Worm (Caenorhabditis elegans): ENCODE data around the gene cni-1.

Gene cni-1

ce11 chrV:13157073-13157472 is 23.1 kb upstream of the cni-1 start:
- TF ChIP-seq ztf-23 (GFP tag; IDR thresholded peaks at IDR 0.05) (no peak), ref-1 (GFP tag; conservative IDR thresholded peaks at IDR 0.05) (no peak), med-1 (GFP tag; optimal IDR thresholded peaks at IDR 0.05; ENCODE audit: insufficient read depth) (no peak), T22C8.4 (GFP tag; IDR thresholded peaks at IDR 0.05) (no peak), cog-1 (tag; optimal IDR thresholded peaks at IDR 0.05) (no peak)

- no peak for TF ChIP-seq T22C8.4 (GFP tag; IDR thresholded peaks at IDR 0.05)
- no peak for TF ChIP-seq cog-1 (tag; optimal IDR thresholded peaks at IDR 0.05)
- no peak for TF ChIP-seq med-1 (GFP tag; optimal IDR thresholded peaks at IDR 0.05; ENCODE audit: insufficient read depth)
- no peak for TF ChIP-seq ref-1 (GFP tag; conservative IDR thresholded peaks at IDR 0.05)
- no peak for TF ChIP-seq ztf-29 (GFP tag; IDR thresholded peaks at IDR 0.05)
- TF ChIP-seq klf-2 (GFP tag; conservative IDR thresholded peaks at IDR 0.05): no peak
- no peak for TF ChIP-seq ztf-23 (GFP tag; IDR thresholded peaks at IDR 0.05)
- no peak for TF ChIP-seq flt-1 (GFP tag; IDR thresholded peaks at IDR 0.05)
- no peak for TF ChIP-seq tab-1 (GFP tag; IDR thresholded peaks at IDR 0.05)
Measured at ce11 chrV:13161052-13161451, 19.1 kb upstream of the cni-1 start.

ce11 chrV:13162885-13163284 is 17.2 kb upstream of the cni-1 start:
- TF ChIP-seq med-1 (GFP tag; optimal IDR thresholded peaks at IDR 0.05; ENCODE audit: insufficient read depth) (no peak), klf-2 (GFP tag; conservative IDR thresholded peaks at IDR 0.05) (no peak), T22C8.4 (GFP tag; IDR thresholded peaks at IDR 0.05) (no peak), cog-1 (tag; optimal IDR thresholded peaks at IDR 0.05) (no peak), ztf-23 (GFP tag; IDR thresholded peaks at IDR 0.05) (no peak), ztf-29 (GFP tag; IDR thresholded peaks at IDR 0.05) (no peak), flt-1 (GFP tag; IDR thresholded peaks at IDR 0.05) (no peak), tab-1 (GFP tag; IDR thresholded peaks at IDR 0.05) (no peak), ref-1 (GFP tag; conservative IDR thresholded peaks at IDR 0.05) (no peak)

- TF ChIP-seq klf-2 (GFP tag; conservative IDR thresholded peaks at IDR 0.05) (no peak), T22C8.4 (GFP tag; IDR thresholded peaks at IDR 0.05) (no peak), med-1 (GFP tag; optimal IDR thresholded peaks at IDR 0.05; ENCODE audit: insufficient read depth) (no peak), ref-1 (GFP tag; conservative IDR thresholded peaks at IDR 0.05) (no peak), flt-1 (GFP tag; IDR thresholded peaks at IDR 0.05) (no peak), ztf-23 (GFP tag; IDR thresholded peaks at IDR 0.05) (no peak), tab-1 (GFP tag; IDR thresholded peaks at IDR 0.05) (no peak), ztf-29 (GFP tag; IDR thresholded peaks at IDR 0.05) (no peak), cog-1 (tag; optimal IDR thresholded peaks at IDR 0.05) (no peak)
Measured at ce11 chrV:13163841-13164240, 16.3 kb upstream of the cni-1 start.

ce11 chrV:13165244-13165643 is 14.9 kb upstream of the cni-1 start:
- TF ChIP-seq ztf-29 (GFP tag; IDR thresholded peaks at IDR 0.05): no peak
- TF ChIP-seq flt-1 (GFP tag; IDR thresholded peaks at IDR 0.05): no peak
- TF ChIP-seq cog-1 (tag; optimal IDR thresholded peaks at IDR 0.05): no peak
- TF ChIP-seq klf-2 (GFP tag; conservative IDR thresholded peaks at IDR 0.05): no peak
- no peak for TF ChIP-seq ztf-23 (GFP tag; IDR thresholded peaks at IDR 0.05)
- no peak for TF ChIP-seq T22C8.4 (GFP tag; IDR thresholded peaks at IDR 0.05)
- TF ChIP-seq tab-1 (GFP tag; IDR thresholded peaks at IDR 0.05): no peak
- no peak for TF ChIP-seq ref-1 (GFP tag; conservative IDR thresholded peaks at IDR 0.05)
- no peak for TF ChIP-seq med-1 (GFP tag; optimal IDR thresholded peaks at IDR 0.05; ENCODE audit: insufficient read depth)

- TF ChIP-seq cog-1 (tag; optimal IDR thresholded peaks at IDR 0.05): no peak
- TF ChIP-seq T22C8.4 (GFP tag; IDR thresholded peaks at IDR 0.05): no peak
- TF ChIP-seq ref-1 (GFP tag; conservative IDR thresholded peaks at IDR 0.05): no peak
- no peak for TF ChIP-seq ztf-23 (GFP tag; IDR thresholded peaks at IDR 0.05)
- TF ChIP-seq med-1 (GFP tag; optimal IDR thresholded peaks at IDR 0.05; ENCODE audit: insufficient read depth): no peak
- TF ChIP-seq flt-1 (GFP tag; IDR thresholded peaks at IDR 0.05): no peak
Measured at ce11 chrV:13166582-13166981, 13.5 kb upstream of the cni-1 start.

ce11 chrV:13170497-13170896 is 9.6 kb upstream of the cni-1 start:
- TF ChIP-seq klf-2 (GFP tag; conservative IDR thresholded peaks at IDR 0.05) (no peak), ref-1 (GFP tag; conservative IDR thresholded peaks at IDR 0.05) (no peak), tab-1 (GFP tag; IDR thresholded peaks at IDR 0.05) (no peak), ztf-29 (GFP tag; IDR thresholded peaks at IDR 0.05) (no peak), flt-1 (GFP tag; IDR thresholded peaks at IDR 0.05) (no peak), ztf-23 (GFP tag; IDR thresholded peaks at IDR 0.05) (no peak), cog-1 (tag; optimal IDR thresholded peaks at IDR 0.05) (no peak), med-1 (GFP tag; optimal IDR thresholded peaks at IDR 0.05; ENCODE audit: insufficient read depth) (no peak), T22C8.4 (GFP tag; IDR thresholded peaks at IDR 0.05) (no peak)

- TF ChIP-seq T22C8.4 (GFP tag; IDR thresholded peaks at IDR 0.05): no peak
- TF ChIP-seq flt-1 (GFP tag; IDR thresholded peaks at IDR 0.05): no peak
- no peak for TF ChIP-seq klf-2 (GFP tag; conservative IDR thresholded peaks at IDR 0.05)
- no peak for TF ChIP-seq ref-1 (GFP tag; conservative IDR thresholded peaks at IDR 0.05)
- no peak for TF ChIP-seq cog-1 (tag; optimal IDR thresholded peaks at IDR 0.05)
- TF ChIP-seq ztf-29 (GFP tag; IDR thresholded peaks at IDR 0.05): no peak
- TF ChIP-seq ztf-23 (GFP tag; IDR thresholded peaks at IDR 0.05): no peak
- TF ChIP-seq med-1 (GFP tag; optimal IDR thresholded peaks at IDR 0.05; ENCODE audit: insufficient read depth): no peak
- TF ChIP-seq tab-1 (GFP tag; IDR thresholded peaks at IDR 0.05): no peak
Measured at ce11 chrV:13173718-13174117, 6.4 kb upstream of the cni-1 start.

- TF ChIP-seq cog-1 (tag; optimal IDR thresholded peaks at IDR 0.05): peak; percentile 50
- peak; percentile 61 for TF ChIP-seq med-1 (GFP tag; optimal IDR thresholded peaks at IDR 0.05; ENCODE audit: insufficient read depth)
- no peak for TF ChIP-seq ztf-29 (GFP tag; IDR thresholded peaks at IDR 0.05)
- TF ChIP-seq ref-1 (GFP tag; conservative IDR thresholded peaks at IDR 0.05): no peak
- TF ChIP-seq ztf-23 (GFP tag; IDR thresholded peaks at IDR 0.05): peak; percentile 72; the same call in 1 of the 2 replicates
- TF ChIP-seq klf-2 (GFP tag; conservative IDR thresholded peaks at IDR 0.05): peak; percentile 68; the same call in 1 of the 2 replicates
- peak; percentile 70; the same call in 1 of the 2 replicates for TF ChIP-seq flt-1 (GFP tag; IDR thresholded peaks at IDR 0.05)
- no peak for TF ChIP-seq T22C8.4 (GFP tag; IDR thresholded peaks at IDR 0.05)
- TF ChIP-seq tab-1 (GFP tag; IDR thresholded peaks at IDR 0.05): no peak
Measured at ce11 chrV:13176117-13176753, 3.9 kb upstream of the cni-1 start, which contains the start of gene him-17. TSS of gene him-17 (plus strand) at chrV:13176711.
